Worm (Caenorhabditis elegans) whole organism, late embryonic: ENCODE data around the gene fbxa-106.

ENCODE experiments used
- C08G9.2 ChIP-seq: sonication (generic microtip); optimal IDR thresholded peaks from 2 replicates; lab custom pipeline; 2016; ENCODE audit warnings: mild to moderate bottlenecking, missing genetic modification characterization, moderate library complexity, missing compliant biosample characterization
- C38D4.7 ChIP-seq: fragments of 200-800 bp; sonication (Bioruptor generic); optimal IDR thresholded peaks from 2 replicates; lab custom pipeline; 2018; ENCODE audit warnings: mild to moderate bottlenecking, missing genetic modification characterization, moderate library complexity, missing compliant biosample characterization
- K02D7.2 ChIP-seq: sonication (generic microtip); optimal IDR thresholded peaks from 2 replicates; lab custom pipeline; 2017; ENCODE audit warnings: mild to moderate bottlenecking, missing genetic modification characterization, missing compliant biosample characterization
- T23F11.4 ChIP-seq: fragments of 200-800 bp; sonication (Bioruptor generic); optimal IDR thresholded peaks from 2 replicates; lab custom pipeline; 2018; ENCODE audit warnings: mild to moderate bottlenecking, missing genetic modification characterization, missing compliant biosample characterization
- Y22D7AL.16 ChIP-seq: sonication (generic microtip); optimal IDR thresholded peaks from 2 replicates; lab custom pipeline; 2016; ENCODE audit warnings: missing genetic modification characterization, missing compliant biosample characterization
- ahr-1 ChIP-seq: sonication (generic microtip); optimal IDR thresholded peaks from 2 replicates; lab custom pipeline; 2016; ENCODE audit warnings: missing genetic modification characterization, missing compliant biosample characterization
- ceh-2 ChIP-seq: sonication (generic microtip); optimal IDR thresholded peaks from 2 replicates; lab custom pipeline; 2016; ENCODE audit warnings: missing genotype, missing genetic modification characterization, missing compliant biosample characterization
- ceh-22 ChIP-seq: sonication (generic microtip); optimal IDR thresholded peaks from 2 replicates; lab custom pipeline; 2017; ENCODE audit warnings: missing biosample characterization, missing genetic modification characterization
- ceh-30 ChIP-seq: fragments of 150-350 bp; optimal IDR thresholded peaks from 2 replicates; lab custom pipeline; 2014; ENCODE audit warnings: missing biosample characterization, missing genetic modification characterization
- ceh-31 ChIP-seq: sonication (generic microtip); optimal IDR thresholded peaks from 2 replicates; lab custom pipeline; 2016; ENCODE audit warnings: missing genetic modification characterization, missing compliant biosample characterization
- ceh-45 ChIP-seq: fragments of 200-800 bp; sonication (Bioruptor generic); IDR thresholded peaks from 2 replicates; pipeline ENCODE4 v1.3.6; 2022; ENCODE audit warnings: missing genetic modification reagents, missing genetic modification characterization, missing compliant biosample characterization
- ceh-48 ChIP-seq: sonication (generic microtip); optimal IDR thresholded peaks from 2 replicates; lab custom pipeline; 2016; ENCODE audit warnings: missing genetic modification characterization, inconsistent platforms, missing compliant biosample characterization
- ceh-9 ChIP-seq: sonication (generic microtip); optimal IDR thresholded peaks from 2 replicates; lab custom pipeline; 2016; ENCODE audit warnings: mild to moderate bottlenecking, missing genetic modification characterization, inconsistent platforms, missing compliant biosample characterization
- che-1 ChIP-seq: sonication (generic microtip); optimal IDR thresholded peaks from 2 replicates; lab custom pipeline; 2016; ENCODE audit warnings: mild to moderate bottlenecking, missing genetic modification characterization, missing compliant biosample characterization
- dve-1 ChIP-seq: sonication (generic microtip); optimal IDR thresholded peaks from 2 replicates; lab custom pipeline; 2017; ENCODE audit warnings: antibody characterized with exemption, mild to moderate bottlenecking, missing genetic modification characterization, missing compliant biosample characterization
- ets-4 ChIP-seq: sonication (generic microtip); optimal IDR thresholded peaks from 2 replicates; lab custom pipeline; 2016; ENCODE audit warnings: missing genetic modification characterization, missing compliant biosample characterization
- eyg-1 ChIP-seq: sonication (generic microtip); optimal IDR thresholded peaks from 2 replicates; lab custom pipeline; 2016; ENCODE audit warnings: missing genotype, missing genetic modification characterization, missing compliant biosample characterization
- fax-1 ChIP-seq: sonication (generic microtip); optimal IDR thresholded peaks from 2 replicates; lab custom pipeline; 2016; ENCODE audit warnings: missing genotype, missing genetic modification characterization, missing compliant biosample characterization
- fkh-10 ChIP-seq: fragments of 150-350 bp; optimal IDR thresholded peaks from 2 replicates; lab custom pipeline; 2014; ENCODE audit warnings: missing biosample characterization, missing genetic modification reagents, missing genetic modification characterization
- gmeb-2 ChIP-seq: sonication (generic microtip); optimal IDR thresholded peaks from 2 replicates; lab custom pipeline; 2016; ENCODE audit warnings: missing genetic modification characterization, inconsistent platforms, missing compliant biosample characterization
- hlh-30 ChIP-seq: sonication (generic microtip); optimal IDR thresholded peaks from 2 replicates; lab custom pipeline; 2017; ENCODE audit warnings: antibody characterized with exemption, missing genetic modification characterization, missing compliant biosample characterization; ENCODE audit not compliant: insufficient read depth
- hlh-6 ChIP-seq: sonication (generic microtip); optimal IDR thresholded peaks from 2 replicates; lab custom pipeline; 2016; ENCODE audit warnings: missing genotype, missing genetic modification characterization, missing compliant biosample characterization
- lin-11 ChIP-seq: fragments of 200-800 bp; sonication (Bioruptor generic); optimal IDR thresholded peaks from 2 replicates; lab custom pipeline; 2018; ENCODE audit warnings: mild to moderate bottlenecking, missing genetic modification characterization, missing compliant biosample characterization
- madf-2 ChIP-seq: sonication (generic microtip); optimal IDR thresholded peaks from 2 replicates; lab custom pipeline; 2017; ENCODE audit warnings: missing genetic modification characterization, missing compliant biosample characterization
- nfya-1 ChIP-seq: sonication (generic microtip); optimal IDR thresholded peaks from 2 replicates; lab custom pipeline; 2017; ENCODE audit warnings: missing genetic modification characterization, mild to moderate bottlenecking, missing compliant biosample characterization, antibody characterized with exemption, moderate library complexity
- nhr-11 ChIP-seq: fragments of 150-350 bp; optimal IDR thresholded peaks from 2 replicates; lab custom pipeline; 2014; ENCODE audit warnings: missing biosample characterization, missing genetic modification characterization
- nhr-232 ChIP-seq: sonication (generic microtip); optimal IDR thresholded peaks from 2 replicates; lab custom pipeline; 2016; ENCODE audit warnings: missing genetic modification characterization, missing compliant biosample characterization
- npax-4 ChIP-seq: sonication (generic microtip); optimal IDR thresholded peaks from 2 replicates; lab custom pipeline; 2016; ENCODE audit warnings: missing genetic modification characterization, missing compliant biosample characterization
- odd-2 ChIP-seq: sonication (generic microtip); optimal IDR thresholded peaks from 2 replicates; lab custom pipeline; 2017; ENCODE audit warnings: antibody characterized with exemption, mild to moderate bottlenecking, missing genetic modification characterization, missing compliant biosample characterization
- pax-1 ChIP-seq: fragments of 150-350 bp; optimal IDR thresholded peaks from 2 replicates; lab custom pipeline; 2014; ENCODE audit warnings: missing biosample characterization, missing genetic modification characterization
- pha-2 ChIP-seq: sonication (generic microtip); optimal IDR thresholded peaks from 2 replicates; lab custom pipeline; 2017; ENCODE audit warnings: mild to moderate bottlenecking, missing genetic modification characterization, missing compliant biosample characterization
- pqm-1 ChIP-seq: sonication (generic microtip); optimal IDR thresholded peaks from 2 replicates; lab custom pipeline; 2016; ENCODE audit warnings: missing genetic modification characterization, missing compliant biosample characterization
- rnt-1 ChIP-seq: sonication (generic microtip); optimal IDR thresholded peaks from 2 replicates; lab custom pipeline; 2016; ENCODE audit warnings: missing genetic modification characterization, missing compliant biosample characterization
- sox-4 ChIP-seq: sonication (generic microtip); optimal IDR thresholded peaks from 2 replicates; lab custom pipeline; 2017; ENCODE audit warnings: mild to moderate bottlenecking, missing genetic modification characterization, inconsistent platforms, missing compliant biosample characterization
- syd-9 ChIP-seq: sonication (generic microtip); optimal IDR thresholded peaks from 2 replicates; lab custom pipeline; 2016; ENCODE audit warnings: mild to moderate bottlenecking, missing genetic modification characterization, moderate library complexity, missing compliant biosample characterization
- unc-55 ChIP-seq: sonication (generic microtip); optimal IDR thresholded peaks from 2 replicates; lab custom pipeline; 2017; ENCODE audit warnings: missing biosample characterization, missing genetic modification reagents, missing genetic modification characterization
- zip-5 ChIP-seq: sonication (generic microtip); optimal IDR thresholded peaks from 2 replicates; lab custom pipeline; 2016; ENCODE audit warnings: missing genetic modification characterization, missing compliant biosample characterization
- ztf-16 ChIP-seq: sonication (generic microtip); optimal IDR thresholded peaks from 2 replicates; lab custom pipeline; 2017; ENCODE audit warnings: missing genetic modification characterization, missing compliant biosample characterization

Gene fbxa-106

ce11 chrV:18131049-18131448 lies 46.0 kb upstream of the fbxa-106 start, which contains the start of gene Y37H2A.12:
TSS of gene Y37H2A.12 (minus strand) at chrV:18131129.
- TF ChIP-seq K02D7.2 (tag; lab: Kevin White, UChicago): no peak
- no peak for TF ChIP-seq unc-55 (GFP tag; lab: Kevin White, UChicago)

- peak; percentile 55 for TF ChIP-seq ceh-48 (tag; lab: Kevin White, UChicago)
These were observed 44.8 kb upstream of the fbxa-106 start for ce11 chrV:18129663-18130272.

ce11 chrV:18128545-18128944 lies 43.5 kb upstream of the fbxa-106 start:
- TF ChIP-seq sox-4 (no peak), gmeb-2 (no peak), syd-9 (tag; lab: Kevin White, UChicago) (no peak), nhr-232 (tag; lab: Kevin White, UChicago) (no peak), pqm-1 (no peak), ahr-1 (tag; lab: Kevin White, UChicago) (no peak), ceh-31 (no peak), odd-2 (tag; lab: Kevin White, UChicago) (no peak), ceh-22 (tag; lab: Kevin White, UChicago) (no peak), pax-1 (tag; lab: Kevin White, UChicago) (no peak), C08G9.2 (no peak), che-1 (tag; lab: Kevin White, UChicago) (no peak), rnt-1 (no peak), Y22D7AL.16 (tag; lab: Kevin White, UChicago) (no peak)
- TF ChIP-seq, all 69 proteins: peak for 0

ce11 chrV:18127192-18127591 lies 42.2 kb upstream of the fbxa-106 start, which contains the start of gene fbxa-211:
TSS of gene fbxa-211 (plus strand) at chrV:18127519.
- no peak for TF ChIP-seq ceh-2
- no peak for TF ChIP-seq nhr-11 (tag; lab: Kevin White, UChicago)
- no peak for TF ChIP-seq madf-2 (tag; lab: Kevin White, UChicago)
- no peak for TF ChIP-seq T23F11.4 (GFP tag; lab: Kevin White, UChicago)
- TF ChIP-seq pha-2: no peak
- no peak for TF ChIP-seq zip-5 (tag; lab: Kevin White, UChicago)
- no peak for TF ChIP-seq npax-4 (tag; lab: Kevin White, UChicago)
- TF ChIP-seq dve-1 (tag; lab: Kevin White, UChicago): no peak
- TF ChIP-seq lin-11 (tag; lab: Kevin White, UChicago): no peak
- no peak for TF ChIP-seq ceh-9

ce11 chrV:18125075-18125474 lies 40.1 kb upstream of the fbxa-106 start, which contains the start of gene fbxa-210:
TSS of gene fbxa-210 (plus strand) at chrV:18125375.
- TF ChIP-seq fkh-10 (no peak), ceh-45 (GFP tag; lab: Robert Waterston, UW) (no peak), pha-2 (no peak), hlh-6 (tag; lab: Kevin White, UChicago) (no peak), nfya-1 (tag; lab: Kevin White, UChicago) (no peak), fax-1 (tag; lab: Kevin White, UChicago) (no peak), ztf-16 (tag; lab: Kevin White, UChicago) (no peak), rnt-1 (no peak), npax-4 (tag; lab: Kevin White, UChicago) (no peak)

ce11 chrV:18123639-18124038 lies 38.6 kb upstream of the fbxa-106 start, which contains the start of gene fbxa-107:
TSS of gene fbxa-107 (plus strand) at chrV:18123939.
- TF ChIP-seq ets-4 (tag; lab: Kevin White, UChicago) (no peak), Y22D7AL.16 (tag; lab: Kevin White, UChicago) (no peak), ahr-1 (tag; lab: Kevin White, UChicago) (no peak), fkh-10 (no peak), gmeb-2 (no peak), eyg-1 (no peak), C38D4.7 (no peak), ceh-9 (no peak), ztf-16 (tag; lab: Kevin White, UChicago) (no peak), unc-55 (GFP tag; lab: Kevin White, UChicago) (no peak), hlh-30 (no peak), ceh-30 (tag; lab: Kevin White, UChicago) (no peak)
